Fruit fly (Drosophila melanogaster): Measurements from ENCODE around the gene ND-B14.5A.

The ND-B14.5A gene

dm6 chrX:2196086-2196732, 23.9 kb downstream of the ND-B14.5A start (continued):
- TF ChIP-seq CG17829 (tag; optimal IDR thresholded peaks at IDR 0.05), result no peak
- no peak for TF ChIP-seq HmgZ (tag; optimal IDR thresholded peaks at IDR 0.05)
- TF ChIP-seq sna (GFP tag; IDR thresholded peaks at IDR 0.05; ENCODE audit: partially characterized antibody), result no peak
- TF ChIP-seq jigr1 (GFP tag; IDR thresholded peaks at IDR 0.05), result no peak

dm6 chrX:2197414-2198271, 25.3 kb downstream of the ND-B14.5A start:
- no peak for TF ChIP-seq CG16815 (GFP tag; optimal IDR thresholded peaks at IDR 0.05)
- TF ChIP-seq CG4820 (GFP tag; optimal IDR thresholded peaks at IDR 0.05), result peak; percentile 7
- TF ChIP-seq CG34376 (GFP tag; optimal IDR thresholded peaks at IDR 0.05), result peak; percentile 22
- TF ChIP-seq CG17385 (GFP tag; optimal IDR thresholded peaks at IDR 0.05), result no peak
- peak; percentile 2 for TF ChIP-seq gem (tag; optimal IDR thresholded peaks at IDR 0.05)
- peak; percentile 29 for TF ChIP-seq Med (GFP tag)
- peak; percentile 93 for TF ChIP-seq sug (tag; optimal IDR thresholded peaks at IDR 0.05)

- TF ChIP-seq cwo (GFP tag; optimal IDR thresholded peaks at IDR 0.05), result peak; percentile 1
- TF ChIP-seq CG1647 (GFP tag; optimal IDR thresholded peaks at IDR 0.05), result no peak
Measured at dm6 chrX:2198272-2198571, 25.9 kb downstream of the ND-B14.5A start.

- peak; percentile 80; the same call in 1 of the 2 replicates for TF ChIP-seq GATAe (GFP tag; conservative IDR thresholded peaks at IDR 0.05)
- peak; percentile 67 for TF ChIP-seq CG18599 (GFP tag; optimal IDR thresholded peaks at IDR 0.05)
- TF ChIP-seq CG15601 (tag; optimal IDR thresholded peaks at IDR 0.05), result no peak
- TF ChIP-seq Hr78 (GFP tag; optimal IDR thresholded peaks at IDR 0.05), result peak in 1 of 2 experiments; percentile 10
- no peak for TF ChIP-seq zen2 (GFP tag; IDR thresholded peaks at IDR 0.05; ENCODE audit: partially characterized antibody)
- no peak for TF ChIP-seq tna (GFP tag; IDR thresholded peaks at IDR 0.05; ENCODE audit: partially characterized antibody)
- TF ChIP-seq grn (GFP tag; optimal IDR thresholded peaks at IDR 0.05), result peak; percentile 98
- TF ChIP-seq klu (GFP tag; IDR thresholded peaks at IDR 0.05), result no peak
- TF ChIP-seq E2f2 (GFP tag; IDR thresholded peaks at IDR 0.05), result no peak
- TF ChIP-seq HmgZ (tag; optimal IDR thresholded peaks at IDR 0.05), result peak; percentile 8
- no peak for TF ChIP-seq CG3065 (GFP tag; optimal IDR thresholded peaks at IDR 0.05)
- no peak for TF ChIP-seq BEAF-32 (GFP tag; optimal IDR thresholded peaks at IDR 0.05)
- TF ChIP-seq CG11723 (GFP tag; optimal IDR thresholded peaks at IDR 0.05), result no peak
- peak; percentile 75; the same call in 1 of the 4 replicates for TF ChIP-seq chinmo (GFP tag; IDR thresholded peaks at IDR 0.05; ENCODE audit: partially characterized antibody)
- TF ChIP-seq Bdp1 (GFP tag; optimal IDR thresholded peaks at IDR 0.05), result no peak
- TF ChIP-seq CG10543 (GFP tag; optimal IDR thresholded peaks at IDR 0.05), result peak; percentile 49
- TF ChIP-seq pita (GFP tag; optimal IDR thresholded peaks at IDR 0.05), result no peak
- TF ChIP-seq Hey (tag; optimal IDR thresholded peaks at IDR 0.05), result peak; percentile 62
- peak; percentile 2 for TF ChIP-seq lab (GFP tag; optimal IDR thresholded peaks at IDR 0.05)
- TF ChIP-seq sug (tag; optimal IDR thresholded peaks at IDR 0.05), result peak; percentile 93
- no peak for TF ChIP-seq CG17612 (GFP tag; IDR thresholded peaks at IDR 0.05)
- TF ChIP-seq CG34376 (GFP tag; optimal IDR thresholded peaks at IDR 0.05), result peak; percentile 90
- TF ChIP-seq Dad (GFP tag; optimal IDR thresholded peaks at IDR 0.05), result no peak
- TF ChIP-seq sens-2 (GFP tag; IDR thresholded peaks at IDR 0.05), result no peak
- peak; percentile 93 for TF ChIP-seq Vsx1 (GFP tag; optimal IDR thresholded peaks at IDR 0.05)
- TF ChIP-seq gem (tag; optimal IDR thresholded peaks at IDR 0.05), result peak; percentile 33
- TF ChIP-seq otp (GFP tag; IDR thresholded peaks at IDR 0.05), result 0 out of 3 replicates have a peak, but pooled peaks have one; percentile 42
- peak; percentile 99 for TF ChIP-seq exex (tag; optimal IDR thresholded peaks at IDR 0.05)
- peak; percentile 12 for TF ChIP-seq Med (GFP tag)
- no peak for TF ChIP-seq CG7987 (GFP tag; optimal IDR thresholded peaks at IDR 0.05)
- TF ChIP-seq CG4820 (GFP tag; optimal IDR thresholded peaks at IDR 0.05), result no peak
- no peak for TF ChIP-seq CG13894 (tag; optimal IDR thresholded peaks at IDR 0.05)
- TF ChIP-seq mirr (GFP tag; optimal IDR thresholded peaks at IDR 0.05), result peak; percentile 16
- TF ChIP-seq seq (GFP tag; IDR thresholded peaks at IDR 0.05), result no peak
Measured at dm6 chrX:2199303-2199702, 27.0 kb downstream of the ND-B14.5A start.
